Worm (Caenorhabditis elegans) whole organism, L4/young adult: ENCODE results near the gene srx-42.

ENCODE experiments used
- dao-5 ChIP-seq: sonication (generic microtip); optimal IDR thresholded peaks from 2 replicates; lab custom pipeline; 2016; ENCODE audit warnings: missing genotype, missing genetic modification characterization, moderate library complexity, missing compliant biosample characterization
- him-1 ChIP-seq: sonication (generic microtip); optimal IDR thresholded peaks from 2 replicates; lab custom pipeline; 2016; ENCODE audit warnings: missing genotype, missing genetic modification reagents, missing genetic modification characterization, missing compliant biosample characterization

ce11 chrV:13961927-13962419 lies 41.1 kb downstream of the srx-42 start, which contains the start of the genes algn-13 and R10D12.13:
- TF ChIP-seq him-1 (no peak), dao-5 (no peak)
